Worm (Caenorhabditis elegans) whole organism, L2 larva: ENCODE data around the gene shc-2.

Source experiments
- C34F6.9 ChIP-seq: fragments of 150-350 bp; optimal IDR thresholded peaks from 2 replicates; lab custom pipeline; 2014; ENCODE audit warnings: missing biosample characterization, missing genetic modification characterization
- Y55F3AM.14 ChIP-seq: fragments of 200-800 bp; sonication (Bioruptor generic); optimal IDR thresholded peaks from 2 replicates; lab custom pipeline; 2018; ENCODE audit warnings: mild to moderate bottlenecking, missing genetic modification characterization, missing compliant biosample characterization
- ZK546.5 ChIP-seq: sonication (generic microtip); optimal IDR thresholded peaks from 2 replicates; lab custom pipeline; 2017; ENCODE audit warnings: missing biosample characterization, missing genetic modification characterization
- ama-1 ChIP-seq: fragments of 150-350 bp; optimal IDR thresholded peaks from 2 replicates; lab custom pipeline; 2018; ENCODE audit warnings: inconsistent platforms
- blmp-1 ChIP-seq: sonication (generic microtip); optimal IDR thresholded peaks from 2 replicates; lab custom pipeline; 2017; ENCODE audit warnings: missing genetic modification characterization, mild to moderate bottlenecking, missing compliant biosample characterization, antibody characterized with exemption, moderate library complexity; ENCODE audit not compliant: insufficient read depth
- ceh-82 ChIP-seq: fragments of 150-350 bp; optimal IDR thresholded peaks from 2 replicates; lab custom pipeline; 2014; ENCODE audit warnings: missing biosample characterization, missing genetic modification characterization
- dmd-4 ChIP-seq: sonication (generic microtip); optimal IDR thresholded peaks from 2 replicates; lab custom pipeline; 2017; ENCODE audit warnings: missing biosample characterization, missing genetic modification characterization
- egl-27 ChIP-seq: sonication (generic microtip); optimal IDR thresholded peaks from 3 replicates; lab custom pipeline; 2017; ENCODE audit warnings: missing biosample characterization, missing genetic modification reagents, missing genetic modification characterization
- elt-1 ChIP-seq: fragments of 150-350 bp; optimal IDR thresholded peaks from 2 replicates; lab custom pipeline; 2014; ENCODE audit warnings: missing biosample characterization, missing genetic modification characterization
- elt-3 ChIP-seq: sonication (generic microtip); optimal IDR thresholded peaks from 2 replicates; lab custom pipeline; 2017; ENCODE audit warnings: missing biosample characterization, missing genetic modification characterization
- fos-1 ChIP-seq: fragments of 150-350 bp; optimal IDR thresholded peaks from 2 replicates; lab custom pipeline; 2014; ENCODE audit warnings: missing biosample characterization, missing genetic modification characterization
- gmeb-1 ChIP-seq: fragments of 150-350 bp; optimal IDR thresholded peaks from 2 replicates; lab custom pipeline; 2014; ENCODE audit warnings: missing biosample characterization, missing genetic modification characterization
- lin-11 ChIP-seq: fragments of 150-350 bp; sonication (generic microtip); optimal IDR thresholded peaks from 2 replicates; lab custom pipeline; 2014; ENCODE audit warnings: missing biosample characterization, missing genetic modification characterization, inconsistent platforms, mixed read lengths
- lin-13 ChIP-seq: fragments of 150-350 bp; optimal IDR thresholded peaks from 2 replicates; lab custom pipeline; 2014; ENCODE audit warnings: missing biosample characterization, missing genetic modification reagents, missing genetic modification characterization
- mab-5 ChIP-seq: fragments of 150-350 bp; optimal IDR thresholded peaks from 2 replicates; lab custom pipeline; 2014; ENCODE audit warnings: missing biosample characterization, missing genetic modification characterization
- mbf-1 ChIP-seq: sonication (generic microtip); optimal IDR thresholded peaks from 2 replicates; lab custom pipeline; 2017; ENCODE audit warnings: missing biosample characterization, missing genetic modification characterization
- mdl-1 ChIP-seq, 2 experiments: fragments of 150-350 bp in 1 of 2; sonication (generic microtip) in 1 of 2; optimal IDR thresholded peaks; 2 replicates each; lab custom pipeline; 2017; ENCODE audit warnings: missing biosample characterization in 2 of 2, missing genetic modification characterization in 2 of 2
- nhr-10 ChIP-seq: sonication (generic microtip); optimal IDR thresholded peaks from 2 replicates; lab custom pipeline; 2017; ENCODE audit warnings: missing biosample characterization, missing genetic modification characterization
- nhr-129 ChIP-seq: fragments of 150-350 bp; optimal IDR thresholded peaks from 2 replicates; lab custom pipeline; 2014; ENCODE audit warnings: missing biosample characterization, missing genetic modification characterization
- nhr-23 ChIP-seq: fragments of 150-350 bp; optimal IDR thresholded peaks from 2 replicates; lab custom pipeline; 2014; ENCODE audit warnings: missing biosample characterization, missing genetic modification reagents, missing genetic modification characterization
- nhr-237 ChIP-seq: fragments of 150-350 bp; optimal IDR thresholded peaks from 2 replicates; lab custom pipeline; 2014; ENCODE audit warnings: missing biosample characterization, missing genetic modification characterization
- nhr-25 ChIP-seq: fragments of 150-350 bp; sonication (generic microtip); optimal IDR thresholded peaks from 3 replicates; lab custom pipeline; 2014; ENCODE audit warnings: missing biosample characterization, missing genetic modification characterization
- peb-1 ChIP-seq: fragments of 150-350 bp; optimal IDR thresholded peaks from 2 replicates; lab custom pipeline; 2014; ENCODE audit warnings: missing biosample characterization, missing genetic modification characterization
- sem-4 ChIP-seq: fragments of 150-350 bp; optimal IDR thresholded peaks from 2 replicates; lab custom pipeline; 2014; ENCODE audit warnings: missing biosample characterization, missing genetic modification reagents, missing genetic modification characterization
- skn-1 ChIP-seq: sonication (generic microtip); optimal IDR thresholded peaks from 2 replicates; lab custom pipeline; 2017; ENCODE audit warnings: missing biosample characterization, missing genetic modification characterization
- sma-3 ChIP-seq: sonication (generic microtip); optimal IDR thresholded peaks from 2 replicates; lab custom pipeline; 2016; ENCODE audit warnings: missing genetic modification reagents, missing genetic modification characterization, missing compliant biosample characterization
- sma-9 ChIP-seq, 2 experiments: fragments of 150-350 bp in 1 of 2; sonication (generic microtip) in 1 of 2; optimal IDR thresholded peaks; 2 replicates each; lab custom pipeline; 2014 to 2016; ENCODE audit warnings: missing genetic modification characterization in 2 of 2, mild to moderate bottlenecking in 1 of 2, missing biosample characterization in 1 of 2, missing compliant biosample characterization in 1 of 2, missing genetic modification reagents in 1 of 2, moderate library complexity in 1 of 2
- unc-55 ChIP-seq: fragments of 150-350 bp; sonication (generic microtip); optimal IDR thresholded peaks from 3 replicates; lab custom pipeline; 2014; ENCODE audit warnings: missing biosample characterization, missing genetic modification reagents, missing genetic modification characterization
- unc-62 ChIP-seq: fragments of 150-350 bp; optimal IDR thresholded peaks from 2 replicates; lab custom pipeline; 2014; ENCODE audit warnings: missing biosample characterization, missing genetic modification reagents, missing genetic modification characterization
- ztf-11 ChIP-seq: sonication (generic microtip); optimal IDR thresholded peaks from 2 replicates; lab custom pipeline; 2017; ENCODE audit warnings: missing biosample characterization, missing genetic modification characterization

The shc-2 gene

ce11 chrII:5020513-5021081 lies 51.6 kb downstream of the shc-2 start:
- TF ChIP-seq nhr-129 (tag; lab: Kevin White, UChicago) (peak; percentile 65), lin-13 (GFP tag; lab: Kevin White, UChicago) (no peak), C34F6.9 (peak; percentile 33), fos-1 (tag; lab: Kevin White, UChicago) (peak; percentile 47), nhr-237 (no peak)
- TF ChIP-seq, all 48 proteins: peak for 3

- TF ChIP-seq unc-62 (no peak), Y55F3AM.14 (GFP tag; lab: Kevin White, UChicago) (no peak), nhr-23 (tag; lab: Kevin White, UChicago) (no peak), mab-5 (tag; lab: Kevin White, UChicago) (no peak), blmp-1 (tag; lab: Kevin White, UChicago) (peak; percentile 39), nhr-25 (tag; lab: Kevin White, UChicago) (peak; percentile 60)
- TF ChIP-seq, all 48 proteins: peak for 2
Measured at ce11 chrII:5021518-5021917, 52.6 kb downstream of the shc-2 start.

- TF ChIP-seq fos-1 (tag; lab: Kevin White, UChicago) (peak; percentile 61), sma-9 (GFP tag; optimal IDR thresholded peaks at IDR 0.05; lab: Kevin White, UChicago) (peak; percentile 35), sma-9 (tag; optimal IDR thresholded peaks at IDR 0.05; lab: Kevin White, UChicago) (no peak), ama-1 (lab: Kevin White, UChicago) (no peak), nhr-25 (tag; lab: Kevin White, UChicago) (no peak)
- TF ChIP-seq, all 48 proteins: peak for 2
Measured at ce11 chrII:5022381-5022855, 53.5 kb downstream of the shc-2 start, which contains the start of the genes nsy-1 and F59A6.13. TSS of gene nsy-1 (plus strand) at chrII:5022757. TSS of gene F59A6.13 (plus strand) at chrII:5022805.

ce11 chrII:5027952-5028351 lies 59.0 kb downstream of the shc-2 start:
- no peak for TF ChIP-seq sem-4 (tag; lab: Kevin White, UChicago)
- no peak for TF ChIP-seq ZK546.5 (tag; lab: Kevin White, UChicago)
- TF ChIP-seq unc-55 (GFP tag; lab: Kevin White, UChicago) = no peak
- no peak for TF ChIP-seq sma-9 (GFP tag; optimal IDR thresholded peaks at IDR 0.05; lab: Kevin White, UChicago)
- TF ChIP-seq sma-9 (tag; optimal IDR thresholded peaks at IDR 0.05; lab: Kevin White, UChicago) = no peak
- TF ChIP-seq mdl-1 (tag; optimal IDR thresholded peaks at IDR 0.05; lab: Kevin White, UChicago) = no peak
- no peak for TF ChIP-seq nhr-10 (tag; lab: Kevin White, UChicago)
- no peak for TF ChIP-seq sma-3 (GFP tag; lab: Kevin White, UChicago)
- no peak for TF ChIP-seq elt-1 (tag; lab: Kevin White, UChicago)
- no peak for TF ChIP-seq lin-11 (tag; lab: Kevin White, UChicago)
- TF ChIP-seq egl-27 (tag; lab: Kevin White, UChicago) = no peak
- TF ChIP-seq dmd-4 (tag; lab: Kevin White, UChicago) = no peak
- TF ChIP-seq gmeb-1 (tag; lab: Kevin White, UChicago) = no peak

ce11 chrII:5031612-5032011 lies 62.6 kb downstream of the shc-2 start, which contains the start of gene wdr-83:
TSS of gene wdr-83 (minus strand) at chrII:5031712.
- TF ChIP-seq peb-1 (tag; lab: Kevin White, UChicago) (no peak), ama-1 (lab: Kevin White, UChicago) (no peak), sma-9 (GFP tag; optimal IDR thresholded peaks at IDR 0.05; lab: Kevin White, UChicago) (no peak), sma-9 (tag; optimal IDR thresholded peaks at IDR 0.05; lab: Kevin White, UChicago) (no peak), elt-3 (tag; lab: Kevin White, UChicago) (no peak), sem-4 (tag; lab: Kevin White, UChicago) (no peak), nhr-23 (tag; lab: Kevin White, UChicago) (no peak), Y55F3AM.14 (GFP tag; lab: Kevin White, UChicago) (no peak), ceh-82 (no peak), mbf-1 (tag; lab: Kevin White, UChicago) (no peak), fos-1 (tag; lab: Kevin White, UChicago) (no peak), nhr-129 (tag; lab: Kevin White, UChicago) (no peak), nhr-237 (no peak), ztf-11 (no peak), unc-55 (GFP tag; lab: Kevin White, UChicago) (no peak), lin-11 (tag; lab: Kevin White, UChicago) (no peak), mab-5 (tag; lab: Kevin White, UChicago) (no peak), skn-1 (tag; lab: Kevin White, UChicago) (no peak)
- TF ChIP-seq, all 48 proteins: peak for 0
